Fruit fly (Drosophila melanogaster) whole organism, embryonic: ENCODE data around the gene Dyrk3.

Source experiments
- BEAF-32 ChIP-seq: fragments of 200-800 bp; sonication (Bioruptor generic); optimal IDR thresholded peaks from 3 replicates; lab custom pipeline; 2017; ENCODE audit warnings: missing biosample characterization, missing genetic modification characterization, mild to moderate bottlenecking, moderate library complexity, missing genetic modification reagents
- CG1024 ChIP-seq: fragments of 200-800 bp; sonication (Bioruptor generic); IDR thresholded peaks from 2 replicates; pipeline ENCODE4 v1.3.6; 2022; ENCODE audit warnings: missing biosample characterization, missing genetic modification characterization
- CG10274 ChIP-seq: fragments of 200-800 bp; sonication (Bioruptor generic); optimal IDR thresholded peaks from 3 replicates; lab custom pipeline; 2017; ENCODE audit warnings: missing biosample characterization, mild to moderate bottlenecking, missing genetic modification characterization
- CG10565 ChIP-seq: fragments of 200-800 bp; sonication (Bioruptor generic); optimal IDR thresholded peaks from 3 replicates; lab custom pipeline; 2016; ENCODE audit warnings: missing biosample characterization, mild to moderate bottlenecking, missing genetic modification characterization
- CG11560 ChIP-seq: fragments of 200-800 bp; sonication (Bioruptor generic); IDR thresholded peaks from 3 replicates; pipeline ENCODE4 v1.3.6; 2022; ENCODE audit warnings: missing biosample characterization, missing genetic modification characterization
- CG12155 ChIP-seq: fragments of 200-800 bp; sonication (Bioruptor generic); optimal IDR thresholded peaks from 3 replicates; lab custom pipeline; 2016; ENCODE audit warnings: missing biosample characterization, missing genetic modification characterization
- CG12659 ChIP-seq: fragments of 200-800 bp; sonication (Bioruptor generic); optimal IDR thresholded peaks from 3 replicates; lab custom pipeline; 2017; ENCODE audit warnings: mild to moderate bottlenecking, missing biosample characterization, missing genetic modification reagents, missing genetic modification characterization
- CG13287 ChIP-seq: fragments of 200-800 bp; sonication (Bioruptor generic); IDR thresholded peaks from 2 replicates; pipeline ENCODE4 v1.3.6; 2022; ENCODE audit warnings: missing biosample characterization, missing genetic modification characterization; ENCODE audit not compliant: partially characterized antibody
- CG13296 ChIP-seq: fragments of 200-800 bp; sonication (Bioruptor generic); optimal IDR thresholded peaks from 3 replicates; lab custom pipeline; 2018; ENCODE audit warnings: missing biosample characterization, mild to moderate bottlenecking, missing genetic modification characterization
- CG15696 ChIP-seq: fragments of 200-800 bp; sonication (Bioruptor generic); optimal IDR thresholded peaks from 2 replicates; lab custom pipeline; 2019; ENCODE audit warnings: missing biosample characterization, mild to moderate bottlenecking, missing genetic modification characterization, moderate library complexity
- CG16863 ChIP-seq: fragments of 200-800 bp; sonication (Bioruptor generic); optimal IDR thresholded peaks from 3 replicates; lab custom pipeline; 2016; ENCODE audit warnings: missing biosample characterization, missing genetic modification characterization
- CG17802 ChIP-seq: fragments of 200-800 bp; sonication (Bioruptor generic); optimal IDR thresholded peaks from 2 replicates; lab custom pipeline; 2018; ENCODE audit warnings: missing biosample characterization, mild to moderate bottlenecking, missing genetic modification characterization, moderate library complexity
- CG2116 ChIP-seq: fragments of 200-800 bp; sonication (Bioruptor generic); optimal IDR thresholded peaks from 3 replicates; lab custom pipeline; 2018; ENCODE audit warnings: missing biosample characterization, mild to moderate bottlenecking, missing genetic modification characterization
- CG2120 ChIP-seq: fragments of 200-800 bp; sonication (Bioruptor generic); optimal IDR thresholded peaks from 3 replicates; lab custom pipeline; 2016; ENCODE audit warnings: missing biosample characterization, missing genetic modification characterization
- CG30403 ChIP-seq: fragments of 200-800 bp; sonication (Bioruptor generic); optimal IDR thresholded peaks from 3 replicates; lab custom pipeline; 2016; ENCODE audit warnings: missing biosample characterization, missing genetic modification characterization
- CG33213 ChIP-seq: fragments of 200-800 bp; sonication (Bioruptor generic); optimal IDR thresholded peaks from 3 replicates; lab custom pipeline; 2016; ENCODE audit warnings: missing biosample characterization, missing genetic modification characterization
- CG3995 ChIP-seq: fragments of 200-800 bp; sonication (Bioruptor generic); optimal IDR thresholded peaks from 3 replicates; lab custom pipeline; 2016; ENCODE audit warnings: missing biosample characterization, missing genetic modification characterization
- CG4617 ChIP-seq: fragments of 200-800 bp; sonication (Bioruptor generic); optimal IDR thresholded peaks from 3 replicates; lab custom pipeline; 2016; ENCODE audit warnings: missing biosample characterization, missing genetic modification characterization, borderline replicate concordance
- CG7987 ChIP-seq: fragments of 200-800 bp; sonication (Bioruptor generic); optimal IDR thresholded peaks from 2 replicates; lab custom pipeline; 2018; ENCODE audit warnings: missing biosample characterization, mild to moderate bottlenecking, missing genetic modification characterization, moderate library complexity
- CG8089 ChIP-seq: fragments of 200-800 bp; sonication (Bioruptor generic); optimal IDR thresholded peaks from 3 replicates; lab custom pipeline; 2016; ENCODE audit warnings: missing biosample characterization, missing genetic modification characterization
- CG9437 ChIP-seq: fragments of 200-800 bp; sonication (Bioruptor generic); optimal IDR thresholded peaks from 2 replicates; lab custom pipeline; 2018; ENCODE audit warnings: missing biosample characterization, mild to moderate bottlenecking, missing genetic modification characterization
- CG9876 ChIP-seq: fragments of 200-800 bp; sonication (Bioruptor generic); optimal IDR thresholded peaks from 2 replicates; lab custom pipeline; 2016; ENCODE audit warnings: missing biosample characterization, missing genetic modification characterization
- Ets65A ChIP-seq: fragments of 200-800 bp; sonication (Bioruptor generic); peaks from one replicate; lab custom pipeline; 2016; ENCODE audit warnings: missing biosample characterization, missing genetic modification characterization
- Ets97D ChIP-seq: fragments of 200-800 bp; sonication (Bioruptor generic); optimal IDR thresholded peaks from 3 replicates; lab custom pipeline; 2016; ENCODE audit warnings: missing biosample characterization, missing genetic modification characterization
- Pdp1 ChIP-seq, 2 experiments: fragments of 200-800 bp; sonication (Bioruptor generic); optimal IDR thresholded peaks; 3 replicates each; lab custom pipeline; 2016; ENCODE audit warnings: missing biosample characterization in 2 of 2, missing genetic modification characterization in 2 of 2, mild to moderate bottlenecking in 1 of 2, moderate library complexity in 1 of 2
- Stat92E ChIP-seq, 3 experiments: fragments of >200 bp in 2 of 3; fragments of 200-800 bp in 1 of 3; sonication (Bioruptor generic) in 1 of 3; optimal IDR thresholded peaks; 2 replicates each; lab custom pipeline; 2017 to 2019; ENCODE audit warnings: missing biosample characterization in 3 of 3, missing genetic modification characterization in 3 of 3, mild to moderate bottlenecking in 1 of 3, moderate library complexity in 1 of 3
- Xrp1 ChIP-seq: fragments of 200-800 bp; sonication (Bioruptor generic); IDR thresholded peaks from 2 replicates; pipeline ENCODE4 v1.3.6; 2022; ENCODE audit warnings: missing biosample characterization, missing genetic modification characterization
- bab2 ChIP-seq: fragments of 200-800 bp; sonication (Bioruptor generic); optimal IDR thresholded peaks from 2 replicates; lab custom pipeline; 2016; ENCODE audit warnings: missing biosample characterization, missing genetic modification characterization
- bbx ChIP-seq: fragments of 200-800 bp; sonication (Bioruptor generic); IDR thresholded peaks from 2 replicates; pipeline ENCODE4 v1.3.6; 2022; ENCODE audit warnings: missing biosample characterization, missing genetic modification characterization; ENCODE audit not compliant: partially characterized antibody
- bigmax ChIP-seq: fragments of 200-800 bp; sonication (Bioruptor generic); optimal IDR thresholded peaks from 2 replicates; lab custom pipeline; 2018; ENCODE audit warnings: missing biosample characterization, mild to moderate bottlenecking, missing genetic modification characterization
- ci ChIP-seq: fragments of 200-800 bp; sonication (Bioruptor generic); IDR thresholded peaks from 3 replicates; pipeline ENCODE4 v1.3.6; 2022; ENCODE audit warnings: missing biosample characterization, missing genetic modification characterization
- cwo ChIP-seq: fragments of 200-800 bp; sonication (Bioruptor generic); optimal IDR thresholded peaks from 3 replicates; lab custom pipeline; 2017; ENCODE audit warnings: missing biosample characterization, missing genetic modification characterization, mild to moderate bottlenecking, moderate library complexity, missing genetic modification reagents
- dpn ChIP-seq, 2 experiments: fragments of 200-800 bp; sonication (Bioruptor generic); optimal IDR thresholded peaks; 3 replicates each; lab custom pipeline; 2016; ENCODE audit warnings: missing biosample characterization in 2 of 2, missing genetic modification characterization in 2 of 2
- gro ChIP-seq: fragments of 200-800 bp; sonication (Bioruptor generic); optimal IDR thresholded peaks from 2 replicates; lab custom pipeline; 2016; ENCODE audit warnings: missing biosample characterization, missing genetic modification characterization
- org-1 ChIP-seq: fragments of 200-800 bp; sonication (Bioruptor generic); optimal IDR thresholded peaks from 2 replicates; lab custom pipeline; 2017; ENCODE audit warnings: missing biosample characterization, missing genetic modification characterization
- phol ChIP-seq: fragments of 200-800 bp; sonication (Bioruptor generic); optimal IDR thresholded peaks from 3 replicates; lab custom pipeline; 2018; ENCODE audit warnings: missing biosample characterization, mild to moderate bottlenecking, missing genetic modification characterization, moderate library complexity
- row ChIP-seq: fragments of 200-800 bp; sonication (Bioruptor generic); IDR thresholded peaks from 3 replicates; pipeline ENCODE4 v1.3.6; 2022; ENCODE audit warnings: missing biosample characterization, missing genetic modification characterization
- sens ChIP-seq: fragments of 200-800 bp; sonication (Bioruptor generic); peaks from one replicate; lab custom pipeline; 2016; ENCODE audit warnings: missing biosample characterization, missing genetic modification characterization
- ssp ChIP-seq: fragments of 200-800 bp; sonication (Bioruptor generic); IDR thresholded peaks from 2 replicates; pipeline ENCODE4 v1.3.6; 2022; ENCODE audit warnings: missing biosample characterization, missing genetic modification characterization
- tio ChIP-seq: fragments of 200-800 bp; sonication (Bioruptor generic); optimal IDR thresholded peaks from 2 replicates; lab custom pipeline; 2017; ENCODE audit warnings: missing biosample characterization, missing genetic modification characterization, inconsistent platforms
- trem ChIP-seq: fragments of 200-800 bp; optimal IDR thresholded peaks from 3 replicates; lab custom pipeline; 2019; ENCODE audit warnings: missing biosample characterization, mild to moderate bottlenecking, missing genetic modification characterization, moderate library complexity
- zf30C ChIP-seq: fragments of 200-800 bp; sonication (Bioruptor generic); optimal IDR thresholded peaks from 3 replicates; lab custom pipeline; 2018; ENCODE audit warnings: missing biosample characterization, mild to moderate bottlenecking, missing genetic modification characterization
- zfh2 ChIP-seq: fragments of 200-800 bp; sonication (Bioruptor generic); optimal IDR thresholded peaks from 2 replicates; lab custom pipeline; 2016; ENCODE audit warnings: missing biosample characterization, missing genetic modification characterization

Dyrk3 gene

dm6 chr4:1181591-1182125 lies 48.9 kb downstream of the Dyrk3 start, which contains the start of gene pho (continued):
- TF ChIP-seq CG12659 (GFP tag; lab: Kevin White, UChicago) (peak; percentile 31), org-1 (no peak), CG7987 (no peak), CG9876 (GFP tag; lab: Kevin White, UChicago) (peak; percentile 19), CG10274 (GFP tag; lab: Kevin White, UChicago) (no peak), CG9437 (peak; percentile 9), CG1024 (peak; percentile 92), bigmax (GFP tag; lab: Kevin White, UChicago) (no peak), tio (peak; percentile 33), Ets97D (GFP tag; lab: Kevin White, UChicago) (peak; percentile 5), BEAF-32 (GFP tag; lab: Kevin White, UChicago) (peak; percentile 58), row (peak; percentile 79), zf30C (GFP tag; lab: Kevin White, UChicago) (no peak), CG17802 (peak; percentile 96), bbx (GFP tag; lab: Robert Waterston, UW) (no peak), CG30403 (peak; percentile 25), CG3995 (GFP tag; lab: Kevin White, UChicago) (peak; percentile 33), CG15696 (tag; lab: Kevin White, UChicago) (peak; percentile 30), gro (GFP tag; lab: Kevin White, UChicago) (no peak), CG12155 (GFP tag; lab: Kevin White, UChicago) (no peak), phol (tag; lab: Kevin White, UChicago) (peak; percentile 73), trem (tag; lab: Kevin White, UChicago) (peak; percentile 9), CG33213 (GFP tag; lab: Kevin White, UChicago) (peak; percentile 88), Stat92E (GFP tag; optimal IDR thresholded peaks at IDR 0.05; lab: Kevin White, UChicago) (peak in 1 of 3 experiments; percentile 60), CG16863 (GFP tag; lab: Kevin White, UChicago) (peak; percentile 10), CG2120 (GFP tag; lab: Kevin White, UChicago) (peak; percentile 43), Xrp1 (GFP tag; lab: Robert Waterston, UW) (peak; percentile 30; the same call in 1 of the 2 replicates), cwo (GFP tag; lab: Kevin White, UChicago) (no peak), dpn (GFP tag; optimal IDR thresholded peaks at IDR 0.05; lab: Kevin White, UChicago) (peak; percentile 6 to 14), CG13287 (no peak), ssp (peak; percentile 98), CG8089 (peak; percentile 55), bab2 (peak; percentile 19), zfh2 (GFP tag; lab: Kevin White, UChicago) (peak; percentile 42), CG2116 (GFP tag; lab: Kevin White, UChicago) (no peak), Ets65A (peak; percentile 64), ci (GFP tag; lab: Robert Waterston, UW) (no peak), Pdp1 (GFP tag; optimal IDR thresholded peaks at IDR 0.05; lab: Kevin White, UChicago) (peak in 1 of 2 experiments; percentile 37), CG4617 (GFP tag; lab: Kevin White, UChicago) (peak; percentile 35)

dm6 chr4:1175156-1175555 lies 55.4 kb downstream of the Dyrk3 start:
- TF ChIP-seq CG10565 (GFP tag; lab: Kevin White, UChicago) (no peak), CG13296 (GFP tag; lab: Kevin White, UChicago) (no peak), sens (GFP tag; lab: Kevin White, UChicago) (peak; percentile 57), CG11560 (no peak)
